Worm (Caenorhabditis elegans) whole organism, mixed stage, embryonic: ENCODE data around the gene F41C3.2.

Source experiments
- bed-3 ChIP-seq: fragments of 200-800 bp; sonication (Bioruptor generic); optimal IDR thresholded peaks from 3 replicates; lab custom pipeline; 2018; ENCODE audit warnings: mild to moderate bottlenecking, missing genetic modification characterization, moderate library complexity, missing compliant biosample characterization
- blmp-1 ChIP-seq: fragments of 150-350 bp; optimal IDR thresholded peaks from 2 replicates; lab custom pipeline; 2014; ENCODE audit warnings: missing biosample characterization, missing genetic modification characterization
- ceh-39 ChIP-seq: fragments of 150-350 bp; optimal IDR thresholded peaks from 2 replicates; lab custom pipeline; 2014; ENCODE audit warnings: missing biosample characterization, missing genetic modification characterization
- ceh-43 ChIP-seq: fragments of 200-800 bp; sonication (Bioruptor generic); optimal IDR thresholded peaks from 2 replicates; lab custom pipeline; 2018; ENCODE audit warnings: mild to moderate bottlenecking, missing genetic modification characterization, moderate library complexity, missing compliant biosample characterization
- ceh-83 ChIP-seq: fragments of 200-800 bp; sonication (Bioruptor generic); optimal IDR thresholded peaks from 2 replicates; lab custom pipeline; 2018; ENCODE audit warnings: mild to moderate bottlenecking, missing genetic modification characterization, missing compliant biosample characterization
- ces-1 ChIP-seq: fragments of 150-350 bp; optimal IDR thresholded peaks from 2 replicates; lab custom pipeline; 2014; ENCODE audit warnings: missing biosample characterization, missing genetic modification reagents, missing genetic modification characterization
- cnd-1 ChIP-seq: fragments of 200-800 bp; sonication (Bioruptor generic); optimal IDR thresholded peaks from 2 replicates; lab custom pipeline; 2018; ENCODE audit warnings: mild to moderate bottlenecking, missing genetic modification characterization, missing compliant biosample characterization
- drap-1 ChIP-seq: fragments of 200-800 bp; sonication (Bioruptor generic); optimal IDR thresholded peaks from 3 replicates; lab custom pipeline; 2018; ENCODE audit warnings: mild to moderate bottlenecking, missing genetic modification characterization, missing compliant biosample characterization
- elt-1 ChIP-seq: sonication (generic microtip); optimal IDR thresholded peaks from 2 replicates; lab custom pipeline; 2017; ENCODE audit warnings: missing genetic modification characterization, mild to moderate bottlenecking, missing compliant biosample characterization, antibody characterized with exemption, moderate library complexity, borderline replicate concordance; ENCODE audit not compliant: insufficient read depth
- elt-3 ChIP-seq: fragments of 150-350 bp; optimal IDR thresholded peaks from 2 replicates; lab custom pipeline; 2014; ENCODE audit warnings: missing biosample characterization, missing genetic modification characterization
- flh-1 ChIP-seq: fragments of 200-800 bp; sonication (Bioruptor generic); optimal IDR thresholded peaks from 2 replicates; lab custom pipeline; 2018; ENCODE audit warnings: mild to moderate bottlenecking, missing genetic modification characterization, moderate library complexity, missing compliant biosample characterization
- ham-2 ChIP-seq: fragments of 200-800 bp; sonication (Bioruptor generic); optimal IDR thresholded peaks from 2 replicates; lab custom pipeline; 2018; ENCODE audit warnings: mild to moderate bottlenecking, missing genetic modification characterization, missing compliant biosample characterization
- hlh-1 ChIP-seq: fragments of 150-350 bp; optimal IDR thresholded peaks from 2 replicates; lab custom pipeline; 2014; ENCODE audit warnings: missing biosample characterization, missing genetic modification reagents, missing genetic modification characterization
- lin-13 ChIP-seq: fragments of 150-350 bp; optimal IDR thresholded peaks from 2 replicates; lab custom pipeline; 2014; ENCODE audit warnings: missing biosample characterization, missing genetic modification characterization
- lin-32 ChIP-seq: fragments of 200-800 bp; sonication (Bioruptor generic); optimal IDR thresholded peaks from 2 replicates; lab custom pipeline; 2018; ENCODE audit warnings: mild to moderate bottlenecking, missing genetic modification characterization, missing compliant biosample characterization
- lsy-2 ChIP-seq: fragments of 150-350 bp; optimal IDR thresholded peaks from 2 replicates; lab custom pipeline; 2014; ENCODE audit warnings: missing biosample characterization, missing genetic modification characterization
- mab-5 ChIP-seq: fragments of 150-350 bp; optimal IDR thresholded peaks from 2 replicates; lab custom pipeline; 2014; ENCODE audit warnings: missing biosample characterization, missing genetic modification characterization
- mep-1 ChIP-seq: fragments of 150-350 bp; optimal IDR thresholded peaks from 2 replicates; lab custom pipeline; 2017; ENCODE audit warnings: missing biosample characterization, missing genetic modification reagents, missing genetic modification characterization, inconsistent platforms
- mls-2 ChIP-seq: sonication (generic microtip); optimal IDR thresholded peaks from 2 replicates; lab custom pipeline; 2016; ENCODE audit warnings: mild to moderate bottlenecking, missing genetic modification characterization, moderate library complexity, missing compliant biosample characterization
- nhr-2 ChIP-seq: fragments of 150-350 bp; optimal IDR thresholded peaks from 2 replicates; lab custom pipeline; 2014; ENCODE audit warnings: missing biosample characterization, missing genetic modification characterization
- nhr-237 ChIP-seq: fragments of 150-350 bp; optimal IDR thresholded peaks from 2 replicates; lab custom pipeline; 2014; ENCODE audit warnings: missing biosample characterization, missing genetic modification characterization
- nhr-28 ChIP-seq: fragments of 150-350 bp; optimal IDR thresholded peaks from 2 replicates; lab custom pipeline; 2014; ENCODE audit warnings: missing biosample characterization, missing genetic modification characterization
- nhr-76 ChIP-seq: sonication (generic microtip); optimal IDR thresholded peaks from 2 replicates; lab custom pipeline; 2017; ENCODE audit warnings: missing biosample characterization, missing genetic modification characterization
- pha-4 ChIP-seq: fragments of 150-350 bp; optimal IDR thresholded peaks from 2 replicates; lab custom pipeline; 2018; ENCODE audit warnings: missing biosample characterization, missing genetic modification reagents, missing genetic modification characterization
- sem-2 ChIP-seq: fragments of 200-800 bp; sonication (Bioruptor generic); optimal IDR thresholded peaks from 2 replicates; lab custom pipeline; 2018; ENCODE audit warnings: mild to moderate bottlenecking, missing genetic modification characterization, missing compliant biosample characterization
- snpc-4 ChIP-seq: fragments of 150-350 bp; optimal IDR thresholded peaks from 2 replicates; lab custom pipeline; 2014; ENCODE audit warnings: missing biosample characterization, missing genetic modification characterization
- sptf-1 ChIP-seq: sonication (generic microtip); optimal IDR thresholded peaks from 2 replicates; lab custom pipeline; 2017; ENCODE audit warnings: mild to moderate bottlenecking, missing genetic modification characterization, moderate library complexity, missing compliant biosample characterization
- unc-120 ChIP-seq: sonication (generic microtip); optimal IDR thresholded peaks from 2 replicates; lab custom pipeline; 2017; ENCODE audit warnings: missing genetic modification characterization, missing compliant biosample characterization; ENCODE audit not compliant: poor library complexity, severe bottlenecking
- unc-62 ChIP-seq: fragments of 150-350 bp; optimal IDR thresholded peaks from 2 replicates; lab custom pipeline; 2014; ENCODE audit warnings: missing biosample characterization, missing genetic modification reagents, missing genetic modification characterization
- zip-8 ChIP-seq: fragments of 150-350 bp; optimal IDR thresholded peaks from 2 replicates; lab custom pipeline; 2014; ENCODE audit warnings: missing biosample characterization, missing genetic modification characterization
- ztf-11 ChIP-seq: fragments of 150-350 bp; optimal IDR thresholded peaks from 2 replicates; lab custom pipeline; 2014; ENCODE audit warnings: missing biosample characterization, missing genetic modification characterization

The F41C3.2 gene

DNA sequence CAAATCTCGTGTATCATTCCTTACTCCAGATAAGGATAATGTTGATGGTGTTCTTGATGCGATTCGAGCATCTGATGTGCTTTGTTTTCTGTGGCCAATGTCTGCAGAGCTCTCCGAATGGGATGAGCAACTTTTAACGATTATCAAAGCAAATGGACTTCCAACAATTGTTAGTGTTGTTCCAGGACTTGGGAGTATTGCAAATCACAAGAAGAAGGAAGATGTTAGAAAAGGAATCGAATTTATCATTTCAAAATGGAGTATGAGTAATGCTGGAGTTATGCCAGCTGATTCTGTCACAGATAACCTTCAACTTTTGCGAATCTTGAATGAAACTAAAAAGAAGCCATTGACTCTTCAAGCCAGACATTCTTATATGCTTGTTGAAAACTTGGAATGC, 39.0 kb upstream of the F41C3.2 start:
- TF ChIP-seq elt-3 (tag; lab: Kevin White, UChicago) (no peak), flh-1 (GFP tag; lab: Kevin White, UChicago) (no peak), unc-120 (tag; lab: Kevin White, UChicago) (no peak), sem-2 (no peak), ceh-43 (GFP tag; lab: Kevin White, UChicago) (no peak), ceh-39 (tag; lab: Kevin White, UChicago) (no peak), ham-2 (no peak), cnd-1 (tag; lab: Kevin White, UChicago) (no peak)

- no peak for TF ChIP-seq bed-3 (GFP tag; lab: Kevin White, UChicago)
- TF ChIP-seq ceh-39 (tag; lab: Kevin White, UChicago) = no peak
- no peak for TF ChIP-seq nhr-76 (tag; lab: Kevin White, UChicago)
- no peak for TF ChIP-seq elt-3 (tag; lab: Kevin White, UChicago)
- TF ChIP-seq elt-1 (tag; lab: Kevin White, UChicago) = no peak
- no peak for TF ChIP-seq mep-1 (tag; lab: Kevin White, UChicago)
- no peak for TF ChIP-seq ceh-43 (GFP tag; lab: Kevin White, UChicago)
- no peak for TF ChIP-seq nhr-237 (tag; lab: Kevin White, UChicago)
- TF ChIP-seq zip-8 (tag; lab: Kevin White, UChicago) = no peak
- no peak for TF ChIP-seq sptf-1
- TF ChIP-seq blmp-1 (tag; lab: Kevin White, UChicago) = no peak
- no peak for TF ChIP-seq drap-1 (GFP tag; lab: Kevin White, UChicago)
- TF ChIP-seq hlh-1 (tag; lab: Kevin White, UChicago) = no peak
- TF ChIP-seq pha-4 = no peak
- no peak for TF ChIP-seq mls-2 (tag; lab: Kevin White, UChicago)
Measured at ce11 chrII:4715676-4716075, 34.1 kb upstream of the F41C3.2 start, which contains the start of gene F41C3.8. Gene F41C3.8, plus strand, starts transcription at chrII:4716046.

- TF ChIP-seq hlh-1 (tag; lab: Kevin White, UChicago) (peak; percentile 12), mep-1 (tag; lab: Kevin White, UChicago) (no peak), snpc-4 (tag; lab: Kevin White, UChicago) (no peak), lin-13 (tag; lab: Kevin White, UChicago) (no peak), nhr-2 (tag; lab: Kevin White, UChicago) (no peak)
Measured at ce11 chrII:4726120-4726519, 23.6 kb upstream of the F41C3.2 start, which contains the start of gene F10G7.10. Gene F10G7.10, minus strand, starts transcription at chrII:4726264.

DNA sequence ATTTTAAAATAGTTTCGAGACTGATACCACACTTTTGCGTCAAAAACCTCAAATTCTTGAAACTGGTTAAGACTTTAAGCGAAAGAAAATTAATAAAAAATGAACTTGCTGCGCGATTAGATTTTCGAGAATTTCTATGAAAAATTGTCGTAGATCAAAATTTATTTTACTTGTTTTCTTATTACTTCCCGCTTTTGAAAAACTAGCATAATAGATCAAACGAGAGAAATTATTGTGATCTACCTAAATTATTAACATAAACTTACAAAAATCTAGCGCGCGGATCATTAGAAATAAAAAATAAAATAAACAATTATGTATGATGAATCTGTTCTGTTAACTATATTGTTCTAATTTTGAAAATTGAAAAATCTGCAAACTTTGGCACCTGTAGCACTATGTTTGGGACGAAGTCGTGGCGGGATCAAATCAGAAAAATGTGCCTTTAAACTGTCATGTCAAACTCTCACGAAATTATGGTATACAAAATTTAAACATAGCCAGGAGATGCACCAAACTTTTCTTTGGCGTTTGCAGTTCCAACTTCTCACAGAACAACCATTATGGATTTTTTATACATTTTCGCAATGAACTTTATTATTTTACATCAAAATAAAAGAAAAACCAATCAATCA, 22.9 kb upstream of the F41C3.2 start:
- TF ChIP-seq ces-1 (GFP tag; lab: Kevin White, UChicago) = no peak
- no peak for TF ChIP-seq ztf-11 (tag; lab: Kevin White, UChicago)
- TF ChIP-seq ceh-83 (GFP tag; lab: Kevin White, UChicago) = no peak
- no peak for TF ChIP-seq lsy-2 (tag; lab: Kevin White, UChicago)
- TF ChIP-seq ham-2 = no peak
- TF ChIP-seq mep-1 (tag; lab: Kevin White, UChicago) = no peak
- no peak for TF ChIP-seq unc-62 (GFP tag; lab: Kevin White, UChicago)
- TF ChIP-seq lin-13 (tag; lab: Kevin White, UChicago) = no peak
- no peak for TF ChIP-seq blmp-1 (tag; lab: Kevin White, UChicago)
- no peak for TF ChIP-seq nhr-28
- TF ChIP-seq drap-1 (GFP tag; lab: Kevin White, UChicago) = no peak
- TF ChIP-seq ceh-39 (tag; lab: Kevin White, UChicago) = no peak
- no peak for TF ChIP-seq elt-3 (tag; lab: Kevin White, UChicago)
- TF ChIP-seq zip-8 (tag; lab: Kevin White, UChicago) = no peak
- TF ChIP-seq mab-5 (tag; lab: Kevin White, UChicago) = no peak
- TF ChIP-seq elt-1 (tag; lab: Kevin White, UChicago) = no peak
- no peak for TF ChIP-seq ceh-43 (GFP tag; lab: Kevin White, UChicago)

DNA sequence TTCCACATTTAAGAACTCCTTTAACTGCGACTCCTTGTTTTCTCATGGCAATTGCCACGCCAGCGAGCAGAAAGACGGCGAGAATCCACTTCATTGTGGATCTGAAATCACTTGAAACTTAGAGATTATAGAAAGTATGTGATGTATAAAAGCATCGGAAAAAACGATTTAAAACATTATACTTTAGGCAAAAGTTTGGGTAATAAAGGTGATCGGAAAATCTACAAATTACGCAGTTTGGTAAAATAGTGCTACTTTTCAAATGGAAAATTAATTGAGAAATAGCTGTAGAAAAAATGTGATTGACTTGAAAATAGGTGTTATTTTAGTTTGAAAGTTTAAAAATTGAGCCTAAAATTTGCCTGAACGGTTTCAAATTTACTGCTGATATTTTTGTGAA, 22.0 kb upstream of the F41C3.2 start, which contains the start of gene ttr-41:
TSS of gene ttr-41 (minus strand) at position 101 of the 400 bp plus-strand sequence.
- TF ChIP-seq unc-120 (tag; lab: Kevin White, UChicago) (no peak), ztf-11 (tag; lab: Kevin White, UChicago) (no peak), nhr-76 (tag; lab: Kevin White, UChicago) (no peak), drap-1 (GFP tag; lab: Kevin White, UChicago) (no peak), elt-3 (tag; lab: Kevin White, UChicago) (no peak), ham-2 (no peak), lin-32 (GFP tag; lab: Kevin White, UChicago) (no peak), blmp-1 (tag; lab: Kevin White, UChicago) (no peak), zip-8 (tag; lab: Kevin White, UChicago) (no peak), lin-13 (tag; lab: Kevin White, UChicago) (no peak)
